Worm (Caenorhabditis elegans) whole organism, late embryonic: ENCODE data around the gene F08F3.8.

Experiments used
- F13H6.1 ChIP-seq: sonication (generic microtip); optimal IDR thresholded peaks from 2 replicates; lab custom pipeline; 2016; ENCODE audit warnings: missing genetic modification characterization, missing compliant biosample characterization
- K09A11.1 ChIP-seq: sonication (generic microtip); optimal IDR thresholded peaks from 2 replicates; lab custom pipeline; 2017; ENCODE audit warnings: antibody characterized with exemption, mild to moderate bottlenecking, missing genetic modification characterization, missing compliant biosample characterization; ENCODE audit not compliant: insufficient read depth
- T23F11.4 ChIP-seq: fragments of 200-800 bp; sonication (Bioruptor generic); optimal IDR thresholded peaks from 2 replicates; lab custom pipeline; 2018; ENCODE audit warnings: mild to moderate bottlenecking, missing genetic modification characterization, missing compliant biosample characterization
- Y22D7AL.16 ChIP-seq: sonication (generic microtip); optimal IDR thresholded peaks from 2 replicates; lab custom pipeline; 2016; ENCODE audit warnings: missing genetic modification characterization, missing compliant biosample characterization
- ahr-1 ChIP-seq: sonication (generic microtip); optimal IDR thresholded peaks from 2 replicates; lab custom pipeline; 2016; ENCODE audit warnings: missing genetic modification characterization, missing compliant biosample characterization
- ceh-14 ChIP-seq: sonication (generic microtip); optimal IDR thresholded peaks from 2 replicates; lab custom pipeline; 2016; ENCODE audit warnings: missing genotype, missing genetic modification characterization, missing compliant biosample characterization
- ceh-22 ChIP-seq: sonication (generic microtip); optimal IDR thresholded peaks from 2 replicates; lab custom pipeline; 2017; ENCODE audit warnings: missing biosample characterization, missing genetic modification characterization
- ceh-45 ChIP-seq: fragments of 200-800 bp; sonication (Bioruptor generic); IDR thresholded peaks from 2 replicates; pipeline ENCODE4 v1.3.6; 2022; ENCODE audit warnings: missing genetic modification reagents, missing genetic modification characterization, missing compliant biosample characterization
- ceh-6 ChIP-seq: fragments of 200-800 bp; sonication (Bioruptor generic); optimal IDR thresholded peaks from 2 replicates; lab custom pipeline; 2018; ENCODE audit warnings: mild to moderate bottlenecking, missing genetic modification characterization, missing compliant biosample characterization
- che-1 ChIP-seq: sonication (generic microtip); optimal IDR thresholded peaks from 2 replicates; lab custom pipeline; 2016; ENCODE audit warnings: mild to moderate bottlenecking, missing genetic modification characterization, missing compliant biosample characterization
- dve-1 ChIP-seq: sonication (generic microtip); optimal IDR thresholded peaks from 2 replicates; lab custom pipeline; 2017; ENCODE audit warnings: antibody characterized with exemption, mild to moderate bottlenecking, missing genetic modification characterization, missing compliant biosample characterization
- elt-2 ChIP-seq: sonication (generic microtip); optimal IDR thresholded peaks from 2 replicates; lab custom pipeline; 2016; ENCODE audit warnings: missing genetic modification reagents, missing genetic modification characterization, missing compliant biosample characterization
- elt-4 ChIP-seq: sonication (generic microtip); optimal IDR thresholded peaks from 2 replicates; lab custom pipeline; 2016; ENCODE audit warnings: missing genetic modification characterization, missing compliant biosample characterization
- fax-1 ChIP-seq: sonication (generic microtip); optimal IDR thresholded peaks from 2 replicates; lab custom pipeline; 2016; ENCODE audit warnings: missing genotype, missing genetic modification characterization, missing compliant biosample characterization
- fkh-10 ChIP-seq: fragments of 150-350 bp; optimal IDR thresholded peaks from 2 replicates; lab custom pipeline; 2014; ENCODE audit warnings: missing biosample characterization, missing genetic modification reagents, missing genetic modification characterization
- fkh-6 ChIP-seq: sonication (generic microtip); optimal IDR thresholded peaks from 2 replicates; lab custom pipeline; 2016; ENCODE audit warnings: missing genetic modification characterization, missing compliant biosample characterization
- hlh-13 ChIP-seq: fragments of 200-800 bp; sonication (Bioruptor generic); optimal IDR thresholded peaks from 2 replicates; lab custom pipeline; 2018; ENCODE audit warnings: mild to moderate bottlenecking, missing genetic modification characterization, missing compliant biosample characterization
- hlh-30 ChIP-seq: sonication (generic microtip); optimal IDR thresholded peaks from 2 replicates; lab custom pipeline; 2017; ENCODE audit warnings: antibody characterized with exemption, missing genetic modification characterization, missing compliant biosample characterization; ENCODE audit not compliant: insufficient read depth
- hlh-8 ChIP-seq: sonication (generic microtip); optimal IDR thresholded peaks from 2 replicates; lab custom pipeline; 2016; ENCODE audit warnings: missing genotype, missing genetic modification characterization, missing compliant biosample characterization
- lin-11 ChIP-seq: fragments of 200-800 bp; sonication (Bioruptor generic); optimal IDR thresholded peaks from 2 replicates; lab custom pipeline; 2018; ENCODE audit warnings: mild to moderate bottlenecking, missing genetic modification characterization, missing compliant biosample characterization
- madf-2 ChIP-seq: sonication (generic microtip); optimal IDR thresholded peaks from 2 replicates; lab custom pipeline; 2017; ENCODE audit warnings: missing genetic modification characterization, missing compliant biosample characterization
- nfya-1 ChIP-seq: sonication (generic microtip); optimal IDR thresholded peaks from 2 replicates; lab custom pipeline; 2017; ENCODE audit warnings: missing genetic modification characterization, mild to moderate bottlenecking, missing compliant biosample characterization, antibody characterized with exemption, moderate library complexity
- nhr-232 ChIP-seq: sonication (generic microtip); optimal IDR thresholded peaks from 2 replicates; lab custom pipeline; 2016; ENCODE audit warnings: missing genetic modification characterization, missing compliant biosample characterization
- npax-4 ChIP-seq: sonication (generic microtip); optimal IDR thresholded peaks from 2 replicates; lab custom pipeline; 2016; ENCODE audit warnings: missing genetic modification characterization, missing compliant biosample characterization
- odd-2 ChIP-seq: sonication (generic microtip); optimal IDR thresholded peaks from 2 replicates; lab custom pipeline; 2017; ENCODE audit warnings: antibody characterized with exemption, mild to moderate bottlenecking, missing genetic modification characterization, missing compliant biosample characterization
- pat-9 ChIP-seq: fragments of 200-800 bp; sonication (Bioruptor generic); optimal IDR thresholded peaks from 2 replicates; lab custom pipeline; 2018; ENCODE audit warnings: mild to moderate bottlenecking, missing genetic modification characterization, moderate library complexity, missing compliant biosample characterization
- pax-1 ChIP-seq: fragments of 150-350 bp; optimal IDR thresholded peaks from 2 replicates; lab custom pipeline; 2014; ENCODE audit warnings: missing biosample characterization, missing genetic modification characterization
- pqm-1 ChIP-seq: sonication (generic microtip); optimal IDR thresholded peaks from 2 replicates; lab custom pipeline; 2016; ENCODE audit warnings: missing genetic modification characterization, missing compliant biosample characterization
- pros-1 ChIP-seq: fragments of 150-350 bp; optimal IDR thresholded peaks from 2 replicates; lab custom pipeline; 2014; ENCODE audit warnings: missing biosample characterization, missing genetic modification reagents, missing genetic modification characterization
- ref-2 ChIP-seq: sonication (generic microtip); optimal IDR thresholded peaks from 2 replicates; lab custom pipeline; 2016; ENCODE audit warnings: missing genetic modification characterization, missing compliant biosample characterization
- rnt-1 ChIP-seq: sonication (generic microtip); optimal IDR thresholded peaks from 2 replicates; lab custom pipeline; 2016; ENCODE audit warnings: missing genetic modification characterization, missing compliant biosample characterization
- sdc-2 ChIP-seq: sonication (generic microtip); optimal IDR thresholded peaks from 2 replicates; lab custom pipeline; 2016; ENCODE audit warnings: missing genotype, missing genetic modification characterization, missing compliant biosample characterization
- tbx-2 ChIP-seq: sonication (generic microtip); optimal IDR thresholded peaks from 2 replicates; lab custom pipeline; 2016; ENCODE audit warnings: missing genetic modification characterization, missing compliant biosample characterization
- tbx-7 ChIP-seq: sonication (generic microtip); optimal IDR thresholded peaks from 2 replicates; lab custom pipeline; 2016; ENCODE audit warnings: missing genotype, missing genetic modification characterization, missing compliant biosample characterization
- unc-3 ChIP-seq, 2 experiments: fragments of 200-800 bp in 1 of 2; sonication (Bioruptor generic) in 1 of 2; sonication (generic microtip) in 1 of 2; conservative IDR thresholded peaks in 1 of 2; optimal IDR thresholded peaks in 1 of 2; 2 replicates each; pipeline versions ENCODE4 v1.3.6 to Lab custom; 2016 to 2022; ENCODE audit warnings: missing compliant biosample characterization in 2 of 2, missing genetic modification characterization in 2 of 2, missing genetic modification reagents in 1 of 2
- unc-42 ChIP-seq: sonication (generic microtip); optimal IDR thresholded peaks from 2 replicates; lab custom pipeline; 2016; ENCODE audit warnings: missing genotype, missing genetic modification characterization, missing compliant biosample characterization
- unc-55 ChIP-seq: sonication (generic microtip); optimal IDR thresholded peaks from 2 replicates; lab custom pipeline; 2017; ENCODE audit warnings: missing biosample characterization, missing genetic modification reagents, missing genetic modification characterization
- unc-86 ChIP-seq: sonication (generic microtip); optimal IDR thresholded peaks from 2 replicates; lab custom pipeline; 2016; ENCODE audit warnings: missing genetic modification characterization, missing compliant biosample characterization
- ztf-16 ChIP-seq: sonication (generic microtip); optimal IDR thresholded peaks from 2 replicates; lab custom pipeline; 2017; ENCODE audit warnings: missing genetic modification characterization, missing compliant biosample characterization

The F08F3.8 gene

DNA sequence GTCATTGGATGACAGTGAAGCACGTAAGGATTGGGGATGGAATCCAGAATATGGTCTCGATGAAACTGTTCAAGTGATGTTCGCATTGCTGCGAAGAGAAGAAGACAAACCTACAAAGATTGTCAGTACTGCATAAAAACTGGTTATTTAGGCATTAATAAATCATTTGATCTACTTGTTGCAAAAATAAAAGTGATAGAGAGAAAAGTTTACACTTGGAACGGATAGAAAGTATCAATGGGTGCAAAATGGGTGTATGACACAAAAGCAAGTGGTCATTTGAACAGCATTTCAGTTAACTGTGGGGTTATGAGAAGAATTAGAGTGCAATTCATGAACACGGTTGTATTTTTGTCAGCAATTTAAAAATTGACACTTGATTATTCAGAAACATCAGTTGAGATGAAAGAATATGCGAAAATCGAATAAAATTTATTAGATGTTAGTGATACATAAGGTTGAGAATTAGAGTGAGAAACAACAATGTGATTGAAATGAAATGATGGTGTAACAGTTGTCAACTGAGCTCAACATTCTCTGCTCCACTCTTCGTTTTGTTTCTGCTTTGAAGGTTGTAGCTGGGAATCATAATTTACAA, 19.5 kb downstream of the F08F3.8 start, which contains the start of gene F08F3.10:
F08F3.10 (plus strand) TSS at position 548 of the 598 bp plus-strand sequence.
- TF ChIP-seq elt-4 (tag; lab: Kevin White, UChicago) (no peak), pax-1 (tag; lab: Kevin White, UChicago) (no peak), hlh-8 (tag; lab: Kevin White, UChicago) (no peak), tbx-7 (tag; lab: Kevin White, UChicago) (no peak), unc-86 (tag; lab: Kevin White, UChicago) (no peak), hlh-13 (no peak), ceh-6 (GFP tag; lab: Kevin White, UChicago) (no peak), fax-1 (tag; lab: Kevin White, UChicago) (no peak), tbx-2 (tag; lab: Kevin White, UChicago) (no peak), elt-2 (tag; lab: Kevin White, UChicago) (no peak), ceh-22 (tag; lab: Kevin White, UChicago) (no peak)

DNA sequence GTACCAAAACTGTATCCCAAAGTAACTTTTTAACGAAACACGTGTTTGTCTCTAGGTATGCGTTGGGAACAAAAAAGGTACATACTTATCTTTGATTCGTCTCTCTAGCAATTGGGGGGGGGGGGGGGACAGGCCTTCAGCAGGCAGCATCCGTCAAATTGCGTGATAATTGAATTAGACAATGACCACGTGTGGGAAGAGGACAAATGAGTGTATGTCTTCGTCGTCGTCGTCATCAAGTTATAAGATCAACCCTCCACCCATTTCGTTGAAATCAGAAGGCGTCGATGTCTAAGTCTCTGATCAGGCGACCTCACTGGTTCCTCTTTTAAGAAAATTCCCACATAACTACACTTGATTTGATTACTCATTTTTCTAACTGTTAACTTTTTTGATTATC, 21.7 kb downstream of the F08F3.8 start, which contains the start of gene F08F3.4:
F08F3.4 (plus strand) TSS at position 277 of the 400 bp plus-strand sequence.
- no peak for TF ChIP-seq K09A11.1 (tag; lab: Kevin White, UChicago)
- no peak for TF ChIP-seq dve-1
- TF ChIP-seq madf-2, result no peak
- no peak for TF ChIP-seq ceh-45
- TF ChIP-seq fkh-6, result no peak
- TF ChIP-seq sdc-2 (tag; lab: Kevin White, UChicago), result no peak
- no peak for TF ChIP-seq ztf-16
- TF ChIP-seq nfya-1 (tag; lab: Kevin White, UChicago), result no peak
- TF ChIP-seq tbx-7 (tag; lab: Kevin White, UChicago), result no peak
- no peak for TF ChIP-seq tbx-2 (tag; lab: Kevin White, UChicago)
- no peak for TF ChIP-seq odd-2 (tag; lab: Kevin White, UChicago)
- no peak for TF ChIP-seq che-1 (tag; lab: Kevin White, UChicago)
- no peak for TF ChIP-seq T23F11.4 (GFP tag; lab: Kevin White, UChicago)
- no peak for TF ChIP-seq nhr-232 (tag; lab: Kevin White, UChicago)
- no peak for TF ChIP-seq unc-42 (tag; lab: Kevin White, UChicago)
- TF ChIP-seq unc-86 (tag; lab: Kevin White, UChicago), result no peak
- no peak for TF ChIP-seq ref-2 (tag; lab: Kevin White, UChicago)
- TF ChIP-seq unc-55 (GFP tag; lab: Kevin White, UChicago), result no peak
- TF ChIP-seq, all 69 proteins: peak for 0

DNA sequence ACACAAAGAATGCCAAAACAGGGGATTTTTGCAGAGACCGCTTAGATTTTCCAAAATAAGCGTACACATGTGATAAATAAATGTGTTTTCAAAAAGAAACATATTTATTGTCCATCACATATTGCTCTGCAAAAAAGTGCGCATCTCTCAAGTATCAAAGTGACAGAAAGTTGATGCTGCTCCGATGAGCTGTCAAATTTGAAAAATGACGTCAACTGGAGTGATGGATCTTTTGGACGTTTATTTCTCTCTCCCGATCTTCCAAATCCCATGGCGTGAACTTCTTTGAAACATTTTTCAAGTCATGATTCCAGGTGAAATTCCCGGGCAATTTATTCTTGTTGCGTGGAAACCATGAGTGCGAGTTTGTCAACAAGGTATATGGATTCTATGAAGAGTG, 23.5 kb downstream of the F08F3.8 start:
- TF ChIP-seq ceh-14 (tag; lab: Kevin White, UChicago) (no peak), Y22D7AL.16 (tag; lab: Kevin White, UChicago) (no peak), unc-55 (GFP tag; lab: Kevin White, UChicago) (peak; percentile 94), T23F11.4 (GFP tag; lab: Kevin White, UChicago) (no peak), ahr-1 (tag; lab: Kevin White, UChicago) (no peak), fax-1 (tag; lab: Kevin White, UChicago) (no peak), lin-11 (tag; lab: Kevin White, UChicago) (no peak)
- TF ChIP-seq, all 69 proteins: peak for 1

DNA sequence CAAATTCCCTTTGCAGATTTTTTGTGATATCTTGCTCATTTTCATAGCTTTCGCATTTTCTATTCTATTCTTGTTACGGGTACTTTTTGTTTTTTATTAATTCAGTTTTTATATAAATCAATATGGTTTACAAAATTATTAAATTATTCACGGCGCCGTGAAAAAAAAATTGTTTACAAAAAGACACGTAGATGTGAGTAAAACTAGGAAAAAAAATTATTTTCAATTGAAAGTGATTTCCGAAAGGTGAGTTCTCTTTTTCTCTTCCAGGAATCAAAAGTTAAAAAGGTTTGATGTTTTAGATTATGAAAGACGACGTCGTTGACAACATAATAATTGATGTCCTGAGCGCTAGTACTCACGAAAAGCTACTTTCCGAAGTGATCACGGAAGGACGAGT, 24.2 kb downstream of the F08F3.8 start, which contains the start of gene C25A6.1:
C25A6.1 (plus strand) TSS at position 301 of the 400 bp plus-strand sequence.
- TF ChIP-seq F13H6.1 (tag; lab: Kevin White, UChicago), result no peak
- no peak for TF ChIP-seq rnt-1 (tag; lab: Kevin White, UChicago)
- TF ChIP-seq hlh-8 (tag; lab: Kevin White, UChicago), result no peak
- no peak for TF ChIP-seq pqm-1 (tag; lab: Kevin White, UChicago)
- TF ChIP-seq, all 69 proteins: peak for 0

DNA sequence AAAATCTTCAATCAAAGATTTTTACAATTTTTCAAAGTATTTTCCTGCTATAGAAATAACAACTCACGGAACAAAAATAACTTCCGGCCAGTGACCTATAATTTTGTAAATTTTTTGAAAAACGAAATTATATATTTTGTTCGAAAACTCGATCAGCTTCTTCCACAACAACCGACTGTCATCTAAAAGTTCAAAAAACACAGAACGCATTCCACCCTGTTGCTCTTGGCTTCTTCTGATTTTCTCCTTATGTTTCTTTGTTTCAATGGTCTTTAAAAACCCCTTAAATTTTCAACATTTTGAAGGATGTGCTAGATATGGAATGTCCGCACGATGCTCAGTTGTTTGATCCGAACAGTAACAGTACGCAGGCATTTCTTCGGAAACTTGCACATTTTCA, 27.3 kb downstream of the F08F3.8 start, which contains the start of gene dmsr-7:
dmsr-7 (plus strand) TSS at position 301 of the 400 bp plus-strand sequence.
- TF ChIP-seq pat-9 (no peak), fkh-10 (GFP tag; lab: Kevin White, UChicago) (no peak), hlh-30 (no peak), dve-1 (no peak), ceh-6 (GFP tag; lab: Kevin White, UChicago) (no peak), pros-1 (tag; lab: Kevin White, UChicago) (no peak), unc-3 (GFP tag; conservative IDR thresholded peaks at IDR 0.05; lab: Robert Waterston, UW) (no peak), unc-3 (tag; optimal IDR thresholded peaks at IDR 0.05; lab: Kevin White, UChicago) (no peak), pax-1 (tag; lab: Kevin White, UChicago) (no peak), npax-4 (tag; lab: Kevin White, UChicago) (no peak), rnt-1 (tag; lab: Kevin White, UChicago) (no peak), ztf-16 (no peak), ahr-1 (tag; lab: Kevin White, UChicago) (no peak)
